Fruit fly (Drosophila melanogaster): ENCODE measurements around the gene CG15731.

Gene CG15731

DNA sequence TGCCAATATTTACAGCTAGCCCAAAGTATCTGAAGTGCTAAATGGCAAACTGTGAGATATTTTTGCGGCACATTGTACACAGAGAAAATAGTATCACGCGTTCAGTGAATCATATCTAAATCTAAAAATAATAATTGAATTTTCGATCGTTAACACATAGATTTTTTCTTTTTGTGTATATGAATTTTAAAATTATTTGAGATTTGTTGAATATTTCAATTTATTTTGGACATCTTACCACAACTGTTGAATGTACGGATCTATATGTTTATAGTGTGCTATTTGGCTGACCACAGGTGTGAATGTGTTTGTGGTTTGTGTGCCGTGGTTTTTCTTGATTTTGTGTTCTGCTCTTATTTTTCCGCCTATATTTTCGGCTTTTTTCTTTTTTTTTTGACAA lies 12.2 kb upstream of the CG15731 start (continued):
- TF ChIP-seq Dll (GFP tag; IDR thresholded peaks at IDR 0.05; ENCODE audit: partially characterized antibody) (no peak), CG14050 (GFP tag; IDR thresholded peaks at IDR 0.05) (peak; percentile 13; the same call in 2 of the 3 replicates), dmrt99B (tag; optimal IDR thresholded peaks at IDR 0.05) (peak; percentile 57), hbn (GFP tag; IDR thresholded peaks at IDR 0.05; ENCODE audit: partially characterized antibody) (no peak), toy (GFP tag; IDR thresholded peaks at IDR 0.05) (no peak), ham (GFP tag; IDR thresholded peaks at IDR 0.05) (no peak), Mad (GFP tag; optimal IDR thresholded peaks at IDR 0.05) (peak; percentile 31), CG12219 (GFP tag; optimal IDR thresholded peaks at IDR 0.05) (no peak), Max (GFP tag; optimal IDR thresholded peaks at IDR 0.05) (peak; percentile 43), CG8388 (GFP tag; optimal IDR thresholded peaks at IDR 0.05) (peak; percentile 47), CG14860 (GFP tag; IDR thresholded peaks at IDR 0.05; ENCODE audit: partially characterized antibody) (no peak), slbo (GFP tag; IDR thresholded peaks at IDR 0.05) (peak; percentile 82), C15 (GFP tag; IDR thresholded peaks at IDR 0.05) (0 out of 3 replicates have a peak, but pooled peaks have one; percentile 8), prd (optimal IDR thresholded peaks at IDR 0.05) (no peak), prd (GFP tag; IDR thresholded peaks at IDR 0.05) (peak; percentile 60; the same call in 2 of the 3 replicates), Sox102F (GFP tag; optimal IDR thresholded peaks at IDR 0.05) (peak; percentile 63), seq (GFP tag; IDR thresholded peaks at IDR 0.05) (peak; percentile 56), CG15479 (GFP tag; optimal IDR thresholded peaks at IDR 0.05) (no peak), CG11723 (GFP tag; optimal IDR thresholded peaks at IDR 0.05) (no peak), CG32772 (GFP tag; IDR thresholded peaks at IDR 0.05) (no peak; the same call in none of the 2 replicates), Blimp-1 (GFP tag; optimal IDR thresholded peaks at IDR 0.05) (peak; percentile 46), Chrac-16 (GFP tag; optimal IDR thresholded peaks at IDR 0.05) (peak; percentile 27), Sin3A (optimal IDR thresholded peaks at IDR 0.05) (no peak), CG3407 (GFP tag; optimal IDR thresholded peaks at IDR 0.05) (no peak), pzg (GFP tag; optimal IDR thresholded peaks at IDR 0.05) (no peak), br (optimal IDR thresholded peaks at IDR 0.05) (no peak), abd-A (tag; optimal IDR thresholded peaks at IDR 0.05) (no peak), jumu (GFP tag; optimal IDR thresholded peaks at IDR 0.05) (peak; percentile 54), croc (GFP tag; conservative IDR thresholded peaks at IDR 0.05) (no peak), CG6175 (GFP tag; IDR thresholded peaks at IDR 0.05) (no peak), ap (GFP tag; IDR thresholded peaks at IDR 0.05) (peak; percentile 37; the same call in 1 of the 2 replicates), CG33213 (GFP tag; optimal IDR thresholded peaks at IDR 0.05) (peak; percentile 27), CG4424 (GFP tag; optimal IDR thresholded peaks at IDR 0.05) (peak; percentile 51), Nf-YB (GFP tag; optimal IDR thresholded peaks at IDR 0.05) (peak; percentile 43), da (GFP tag; optimal IDR thresholded peaks at IDR 0.05) (no peak), CG14441 (GFP tag; IDR thresholded peaks at IDR 0.05) (peak; percentile 69), nom (GFP tag; optimal IDR thresholded peaks at IDR 0.05) (no peak), dm (GFP tag; optimal IDR thresholded peaks at IDR 0.05) (peak; percentile 40), kay (GFP tag; optimal IDR thresholded peaks at IDR 0.05) (no peak), hkb (optimal IDR thresholded peaks at IDR 0.05) (no peak), hkb (GFP tag; IDR thresholded peaks at IDR 0.05) (peak; percentile 10; the same call in 1 of the 2 replicates), CG32532 (GFP tag; IDR thresholded peaks at IDR 0.05) (peak; percentile 71), Trl (optimal IDR thresholded peaks at IDR 0.05) (no peak), Trl (GFP tag; optimal IDR thresholded peaks at IDR 0.05) (peak; percentile 2), CG5953 (GFP tag; IDR thresholded peaks at IDR 0.05) (no peak), CG15011 (GFP tag; optimal IDR thresholded peaks at IDR 0.05) (peak; percentile 46), maf-S (GFP tag; optimal IDR thresholded peaks at IDR 0.05) (no peak), yki (optimal IDR thresholded peaks at IDR 0.05) (no peak), lilli (GFP tag; optimal IDR thresholded peaks at IDR 0.05) (peak; percentile 67), CG15269 (tag; optimal IDR thresholded peaks at IDR 0.05) (peak; percentile 68), z (GFP tag; IDR thresholded peaks at IDR 0.05) (no peak), CG9817 (tag; optimal IDR thresholded peaks at IDR 0.05) (peak; percentile 60), chinmo (GFP tag; IDR thresholded peaks at IDR 0.05; ENCODE audit: partially characterized antibody) (no peak)
